Worm (Caenorhabditis elegans): ENCODE data around the gene F07H5.7.
A peak's percentile ranks its signal among the peaks of the same experiment; 100 is the strongest.

Gene F07H5.7

DNA sequence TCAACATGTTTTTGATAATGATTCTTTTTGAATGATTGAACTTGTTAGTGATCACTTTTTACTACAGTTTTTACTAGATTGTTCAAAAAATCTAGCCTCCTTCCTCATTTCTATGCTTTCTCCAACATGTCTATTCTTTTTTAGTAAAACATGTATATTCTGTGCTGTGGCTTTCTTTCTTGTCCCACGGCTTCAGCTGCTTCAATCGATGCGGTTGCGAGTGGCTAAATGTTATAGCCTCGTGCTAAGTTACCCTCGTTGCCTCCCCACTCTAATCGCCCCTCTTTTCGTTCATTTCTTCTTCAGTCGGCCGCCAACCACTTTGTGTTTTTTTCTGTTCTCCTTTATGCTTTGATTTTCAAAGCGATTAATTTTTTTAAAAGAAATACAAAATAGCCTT lies 8.1 kb downstream of the F07H5.7 start (continued):
- no peak for TF ChIP-seq nhr-10 (tag; optimal IDR thresholded peaks at IDR 0.05)
- TF ChIP-seq Y5F2A.4 (GFP tag; optimal IDR thresholded peaks at IDR 0.05) = no peak
- peak; percentile 17 for TF ChIP-seq fkh-10 (GFP tag; optimal IDR thresholded peaks at IDR 0.05)
- TF ChIP-seq set-16 (GFP tag; IDR thresholded peaks at IDR 0.05) = no peak
- TF ChIP-seq nhr-41 (GFP tag; IDR thresholded peaks at IDR 0.05) = no peak
- TF ChIP-seq zip-2 (tag; optimal IDR thresholded peaks at IDR 0.05) = no peak

DNA sequence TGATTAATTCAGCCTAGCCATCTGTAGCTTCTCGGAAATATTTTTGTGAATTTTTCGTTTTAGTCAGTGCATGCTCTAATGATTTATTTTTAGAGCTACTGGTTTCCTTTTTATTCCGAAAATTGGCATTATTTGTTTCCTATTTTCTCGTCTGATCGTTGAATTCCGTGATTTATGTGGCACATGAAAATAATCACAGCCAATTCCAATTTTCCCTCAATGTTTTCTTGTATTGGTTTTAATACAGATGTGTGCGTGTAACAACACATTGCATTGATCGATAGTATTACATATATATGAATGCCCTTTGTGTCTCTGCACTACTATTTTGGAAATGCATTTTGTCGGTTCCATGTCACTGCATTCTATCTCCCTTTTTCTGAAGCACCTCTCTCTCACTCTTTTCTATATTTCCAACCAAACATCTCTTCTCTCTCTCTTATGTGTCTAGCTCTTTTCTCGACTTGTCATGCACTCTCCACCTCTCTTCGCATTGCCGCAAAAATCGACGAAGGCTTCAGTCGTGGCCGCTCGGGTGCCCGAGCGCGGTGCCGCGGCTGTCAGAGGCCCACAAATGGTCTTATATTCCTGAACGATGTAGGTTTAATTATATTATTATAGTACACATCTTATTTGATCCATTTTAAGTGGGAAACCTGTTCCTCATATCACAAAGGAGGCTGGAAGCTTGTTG lies 9.6 kb downstream of the F07H5.7 start:
- no peak for TF ChIP-seq F44E2.7 (GFP tag; IDR thresholded peaks at IDR 0.05)
- peak; percentile 64 for TF ChIP-seq mep-1 (tag; optimal IDR thresholded peaks at IDR 0.05)
- TF ChIP-seq rbr-2 (tag; optimal IDR thresholded peaks at IDR 0.05) = peak; percentile 47
- TF ChIP-seq ztf-11 (tag; optimal IDR thresholded peaks at IDR 0.05) = no peak
- peak; percentile 24 for TF ChIP-seq nhr-11 (tag; optimal IDR thresholded peaks at IDR 0.05)
- TF ChIP-seq tag-97 (GFP tag; IDR thresholded peaks at IDR 0.05) = no peak
- TF ChIP-seq dmd-6 (GFP tag; IDR thresholded peaks at IDR 0.05) = no peak
- TF ChIP-seq R02D3.7 (tag; optimal IDR thresholded peaks at IDR 0.05) = no peak
- no peak for TF ChIP-seq Y105C5A.15 (GFP tag; IDR thresholded peaks at IDR 0.05)
- no peak for TF ChIP-seq snpc-4 (tag; optimal IDR thresholded peaks at IDR 0.05)
- TF ChIP-seq ceh-62 (tag; optimal IDR thresholded peaks at IDR 0.05) = no peak
- TF ChIP-seq nhr-48 (tag; optimal IDR thresholded peaks at IDR 0.05) = no peak
- peak; percentile 59; the same call in 1 of the 2 replicates for TF ChIP-seq ctbp-1 (GFP tag; IDR thresholded peaks at IDR 0.05)
- TF ChIP-seq mdt-29 (GFP tag; IDR thresholded peaks at IDR 0.05) = no peak
- TF ChIP-seq sdz-12 (GFP tag; optimal IDR thresholded peaks at IDR 0.05) = no peak
- no peak for TF ChIP-seq ztf-7 (tag; optimal IDR thresholded peaks at IDR 0.05)
- TF ChIP-seq lir-3 (tag; optimal IDR thresholded peaks at IDR 0.05) = no peak
- TF ChIP-seq zfp-2 (tag; optimal IDR thresholded peaks at IDR 0.05) = no peak
- TF ChIP-seq set-16 (GFP tag; IDR thresholded peaks at IDR 0.05) = peak; percentile 61
- TF ChIP-seq hmg-1.1 (GFP tag; IDR thresholded peaks at IDR 0.05) = peak; percentile 47; the same call in 1 of the 2 replicates
- TF ChIP-seq zip-2 (tag; optimal IDR thresholded peaks at IDR 0.05) = no peak
- no peak for TF ChIP-seq dmd-9 (GFP tag; IDR thresholded peaks at IDR 0.05)
- peak in 1 of 2 experiments; percentile 41 for TF ChIP-seq lsy-2 (tag; optimal IDR thresholded peaks at IDR 0.05)
- no peak for TF ChIP-seq pha-4 (GFP tag; IDR thresholded peaks at IDR 0.05)
- no peak for TF ChIP-seq pha-4 (tag; optimal IDR thresholded peaks at IDR 0.05)
- TF ChIP-seq gei-8 (GFP tag; optimal IDR thresholded peaks at IDR 0.05) = no peak
- TF ChIP-seq nhr-76 (tag; optimal IDR thresholded peaks at IDR 0.05) = no peak
- no peak for TF ChIP-seq spr-3 (GFP tag; optimal IDR thresholded peaks at IDR 0.05)
- TF ChIP-seq ama-1 (optimal IDR thresholded peaks at IDR 0.05) = peak; percentile 94
- peak in 1 of 2 experiments; percentile 22 for TF ChIP-seq hif-1 (tag; optimal IDR thresholded peaks at IDR 0.05)
- TF ChIP-seq skn-1 (tag; optimal IDR thresholded peaks at IDR 0.05) = no peak
- TF ChIP-seq pqm-1 (tag; optimal IDR thresholded peaks at IDR 0.05) = no peak
- no peak for TF ChIP-seq tra-1 (GFP tag; IDR thresholded peaks at IDR 0.05)
- TF ChIP-seq zfp-3 (GFP tag; conservative IDR thresholded peaks at IDR 0.05) = no peak
- no peak for TF ChIP-seq zag-1 (tag; optimal IDR thresholded peaks at IDR 0.05)
- peak; percentile 9 for TF ChIP-seq hlh-11 (tag; optimal IDR thresholded peaks at IDR 0.05)
- TF ChIP-seq daf-19 (GFP tag; conservative IDR thresholded peaks at IDR 0.05) = no peak
- TF ChIP-seq ceh-44 (GFP tag; IDR thresholded peaks at IDR 0.05) = no peak
- TF ChIP-seq fkh-10 (GFP tag; optimal IDR thresholded peaks at IDR 0.05) = no peak
- no peak for TF ChIP-seq daf-8 (GFP tag; IDR thresholded peaks at IDR 0.05)
- TF ChIP-seq unc-62 (GFP tag; optimal IDR thresholded peaks at IDR 0.05 in 1 of 2) = peak in 1 of 2 experiments; percentile 85
- no peak for TF ChIP-seq unc-62 (tag; optimal IDR thresholded peaks at IDR 0.05)
- no peak for TF ChIP-seq mxl-2 (GFP tag; conservative IDR thresholded peaks at IDR 0.05)
- TF ChIP-seq daf-16 (GFP tag; optimal IDR thresholded peaks at IDR 0.05) = no peak
- peak; percentile 47 for TF ChIP-seq daf-16 (tag; optimal IDR thresholded peaks at IDR 0.05)
- no peak for TF ChIP-seq lin-15B (tag; optimal IDR thresholded peaks at IDR 0.05)
- peak; percentile 30 for TF ChIP-seq hlh-30 (tag; optimal IDR thresholded peaks at IDR 0.05; ENCODE audit: insufficient read depth)
- TF ChIP-seq Y5F2A.4 (GFP tag; optimal IDR thresholded peaks at IDR 0.05) = no peak
